Fruit fly (Drosophila melanogaster) Kc167 (cell line): ENCODE measurements around the gene CG34462.

ENCODE experiments used
- Myc ChIP-seq: fragments of >200 bp; optimal IDR thresholded peaks from 2 replicates; lab custom pipeline; 2017; ENCODE audit warnings: missing external identifiers
- Sin3A ChIP-seq: fragments of >200 bp; optimal IDR thresholded peaks from 2 replicates; lab custom pipeline; 2018; ENCODE audit warnings: missing external identifiers
- h ChIP-seq: fragments of >200 bp; optimal IDR thresholded peaks from 3 replicates; lab custom pipeline; 2018; ENCODE audit warnings: missing external identifiers
- insv ChIP-seq: fragments of >200 bp; optimal IDR thresholded peaks from 3 replicates; lab custom pipeline; 2018; ENCODE audit warnings: missing external identifiers
- psq ChIP-seq: fragments of >200 bp; optimal IDR thresholded peaks from 2 replicates; lab custom pipeline; 2017; ENCODE audit warnings: missing external identifiers
- ttk ChIP-seq: sonication (Bioruptor generic); optimal IDR thresholded peaks from 2 replicates; lab custom pipeline; 2017; ENCODE audit warnings: missing external identifiers

CG34462 gene

dm6 chr3L:8303912-8304311, 24.5 kb upstream of the CG34462 start, which contains the start of the genes CG7194 and Sbp2:
CG7194 (minus strand) TSS chr3L:8304059.
Sbp2 (plus strand) TSS chr3L:8304157.
- TF ChIP-seq Sin3A (lab: Kevin White, UChicago) (no peak), psq (lab: Kevin White, UChicago) (no peak), h (lab: Kevin White, UChicago) (no peak), ttk (no peak), Myc (lab: Kevin White, UChicago) (no peak), insv (no peak)

dm6 chr3L:8306880-8307279, 21.5 kb upstream of the CG34462 start, which contains the start of gene Gr66a:
Gr66a (minus strand) TSS chr3L:8306980.
- TF ChIP-seq h (lab: Kevin White, UChicago), result no peak
- TF ChIP-seq insv, result no peak
- no peak for TF ChIP-seq ttk
- no peak for TF ChIP-seq Myc (lab: Kevin White, UChicago)
- no peak for TF ChIP-seq psq (lab: Kevin White, UChicago)
- TF ChIP-seq Sin3A (lab: Kevin White, UChicago), result no peak

DNA sequence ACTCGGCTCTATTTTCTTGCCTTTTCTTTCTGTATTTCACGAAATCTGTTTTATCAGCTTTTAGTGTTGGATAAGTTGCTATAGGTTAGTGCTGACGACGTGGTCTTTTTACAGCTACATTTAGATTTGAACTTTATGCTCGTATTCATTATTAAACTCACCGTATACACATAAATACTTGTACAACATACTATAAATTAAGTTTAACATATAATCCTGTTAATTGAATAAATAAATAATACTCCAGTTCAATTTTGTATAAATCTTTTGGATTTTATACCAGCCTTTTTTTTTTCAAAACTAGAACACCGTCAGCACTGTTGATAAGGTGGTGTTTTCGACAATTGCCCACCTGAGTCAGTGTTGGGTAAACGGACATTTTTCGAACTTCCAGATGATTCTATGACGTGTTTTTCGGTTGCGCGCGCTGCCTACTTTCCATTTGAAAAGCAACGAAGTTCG, 19.5 kb upstream of the CG34462 start, which contains the start of gene BI-1:
BI-1 (minus strand) TSS at position 51 of the 462 bp plus-strand sequence.
- TF ChIP-seq ttk, result no peak
- no peak for TF ChIP-seq insv
- no peak for TF ChIP-seq h (lab: Kevin White, UChicago)
- TF ChIP-seq Sin3A (lab: Kevin White, UChicago), result no peak
- no peak for TF ChIP-seq Myc (lab: Kevin White, UChicago)
- TF ChIP-seq psq (lab: Kevin White, UChicago), result no peak

DNA sequence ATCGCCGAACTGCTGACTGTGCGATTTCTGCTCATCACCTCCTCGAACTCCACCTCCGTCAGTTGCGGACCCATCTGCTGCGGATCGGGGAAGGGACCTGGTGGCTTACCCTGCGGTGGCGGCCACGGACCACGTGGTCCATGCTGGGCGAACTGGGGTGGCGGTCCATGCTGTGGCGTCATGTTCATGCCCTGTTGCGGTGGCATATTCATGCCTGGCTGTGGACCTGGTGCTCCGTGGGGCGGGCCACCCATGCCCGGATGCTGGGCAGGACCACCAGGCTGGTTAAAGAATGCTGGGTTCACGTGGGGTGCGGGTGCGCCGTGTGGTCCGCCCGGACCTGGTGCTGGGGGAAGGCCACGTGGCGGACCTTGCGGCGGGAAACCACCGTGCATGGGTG, 16.1 kb upstream of the CG34462 start:
- TF ChIP-seq ttk (no peak), insv (no peak), psq (lab: Kevin White, UChicago) (no peak), h (lab: Kevin White, UChicago) (no peak), Myc (lab: Kevin White, UChicago) (no peak), Sin3A (lab: Kevin White, UChicago) (no peak)

DNA sequence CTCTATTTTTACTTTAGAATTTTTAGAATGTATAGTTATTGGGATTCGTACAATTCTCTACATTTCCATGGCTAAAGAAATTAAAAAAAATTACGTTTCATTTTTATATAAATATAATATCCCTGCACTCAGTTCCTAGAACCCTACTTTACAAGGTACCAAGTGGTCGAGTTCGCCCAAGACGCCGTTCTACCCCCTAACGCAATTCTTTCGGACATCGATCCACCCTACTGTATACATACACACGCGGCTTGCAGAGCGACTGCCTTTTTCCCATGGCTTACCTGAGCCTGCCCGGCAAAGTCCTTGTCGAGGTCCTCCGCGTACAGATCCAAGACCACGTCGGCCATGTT, 13.6 kb upstream of the CG34462 start:
- TF ChIP-seq ttk (no peak), psq (lab: Kevin White, UChicago) (no peak), h (lab: Kevin White, UChicago) (no peak), insv (no peak), Sin3A (lab: Kevin White, UChicago) (no peak), Myc (lab: Kevin White, UChicago) (no peak)

dm6 chr3L:8315141-8315816, 13.1 kb upstream of the CG34462 start, which contains the start of gene Cpsf6:
Cpsf6 (minus strand) TSS chr3L:8315502.
- TF ChIP-seq Myc (lab: Kevin White, UChicago) (no peak), Sin3A (lab: Kevin White, UChicago) (no peak), h (lab: Kevin White, UChicago) (no peak), psq (lab: Kevin White, UChicago) (no peak), ttk (no peak), insv (no peak)

DNA sequence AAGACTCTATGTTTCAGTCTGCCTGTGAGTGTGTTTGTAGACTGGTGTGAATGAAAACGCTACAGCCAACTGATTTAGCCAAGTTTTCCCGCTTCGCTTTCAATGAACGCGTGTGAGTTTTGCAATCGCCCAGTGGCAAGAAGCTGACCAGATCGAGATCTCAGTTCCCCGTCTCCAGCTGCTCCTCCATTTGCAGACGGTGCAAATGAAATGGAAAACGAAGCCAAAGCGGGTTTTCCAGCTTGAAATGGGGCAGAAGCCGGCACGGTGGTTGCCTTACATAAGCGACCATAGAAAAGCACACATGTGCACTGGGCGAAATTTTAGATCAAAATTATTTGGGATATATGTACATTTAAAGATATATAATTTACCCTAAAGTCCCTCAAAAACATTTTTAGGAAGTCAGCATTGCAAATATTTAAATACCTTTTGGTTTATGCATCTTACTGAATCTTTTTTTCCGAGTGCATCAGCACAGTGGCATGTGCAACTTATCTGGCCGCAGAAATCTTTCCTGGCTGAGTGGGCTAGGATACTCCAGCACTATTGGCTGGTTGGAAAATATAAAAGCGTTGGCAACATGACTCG, 9.4 kb upstream of the CG34462 start, which contains the start of gene CG43059:
CG43059 (minus strand) TSS at position 51 of the 591 bp plus-strand sequence.
- TF ChIP-seq Myc (lab: Kevin White, UChicago), result no peak
- no peak for TF ChIP-seq Sin3A (lab: Kevin White, UChicago)

DNA sequence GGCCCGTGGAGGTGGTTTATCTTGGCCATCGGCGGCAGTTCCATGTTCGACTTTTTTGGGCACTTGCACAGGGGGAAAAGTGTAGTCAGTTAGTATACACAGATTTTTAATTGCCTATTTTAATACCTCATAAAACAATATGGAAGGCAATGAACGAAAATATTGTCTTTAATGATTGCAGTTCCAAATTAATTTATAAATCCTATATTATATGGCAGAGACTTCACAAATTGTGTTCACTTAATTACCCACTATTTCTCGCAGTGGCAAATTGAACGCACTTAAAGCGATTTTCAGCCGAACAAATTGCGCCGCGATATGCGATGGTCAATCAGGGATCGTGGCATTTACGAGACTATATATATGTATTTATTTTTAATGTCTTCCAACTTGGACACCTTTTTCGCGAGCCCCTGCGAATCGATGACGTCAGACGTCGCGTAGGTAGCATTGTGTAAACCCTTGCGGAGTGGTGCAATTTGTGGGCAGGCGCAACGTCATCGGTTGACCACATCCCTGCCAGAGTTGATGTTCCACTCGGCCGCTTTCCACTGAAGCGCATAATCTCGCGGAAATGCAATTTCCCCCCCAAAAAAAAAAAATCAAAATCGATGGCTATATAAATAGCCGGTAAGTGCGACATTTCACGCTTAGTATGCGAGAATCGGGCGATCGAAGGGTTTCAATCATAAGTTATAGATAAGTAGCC, 8.1 kb upstream of the CG34462 start, which contains the start of gene CG13670:
CG13670 (plus strand) TSS at position 659 of the 709 bp plus-strand sequence.
- no peak for TF ChIP-seq psq (lab: Kevin White, UChicago)
- TF ChIP-seq Myc (lab: Kevin White, UChicago), result no peak
- no peak for TF ChIP-seq Sin3A (lab: Kevin White, UChicago)
- no peak for TF ChIP-seq insv
- no peak for TF ChIP-seq ttk
- TF ChIP-seq h (lab: Kevin White, UChicago), result no peak

DNA sequence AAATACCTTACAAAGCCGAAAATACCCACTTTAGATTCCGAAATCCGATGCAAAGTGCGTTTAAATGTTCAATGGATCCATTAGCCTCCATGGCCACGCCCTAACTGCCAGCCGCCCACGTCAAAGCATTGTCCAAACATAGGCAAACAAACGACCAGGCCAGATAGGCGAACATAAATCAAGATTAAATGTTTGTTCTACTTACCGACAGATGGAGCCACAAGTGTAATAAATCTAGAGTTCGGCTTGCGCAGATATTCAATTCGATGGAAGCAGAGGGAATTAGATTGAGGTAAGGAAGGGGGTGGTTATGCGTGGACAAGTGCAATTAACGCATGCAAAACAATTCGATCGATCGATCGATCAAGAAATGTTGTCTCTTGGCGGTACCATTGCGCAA, 4.6 kb upstream of the CG34462 start:
- no peak for TF ChIP-seq h (lab: Kevin White, UChicago)
- TF ChIP-seq Myc (lab: Kevin White, UChicago), result no peak
- TF ChIP-seq insv, result no peak
- TF ChIP-seq psq (lab: Kevin White, UChicago), result no peak
- TF ChIP-seq ttk, result no peak
- no peak for TF ChIP-seq Sin3A (lab: Kevin White, UChicago)

dm6 chr3L:8325559-8325958, 2.8 kb upstream of the CG34462 start, which contains the start of gene CG34461:
CG34461 (plus strand) TSS chr3L:8325859.
- TF ChIP-seq Myc (lab: Kevin White, UChicago) (no peak), psq (lab: Kevin White, UChicago) (no peak), Sin3A (lab: Kevin White, UChicago) (no peak), insv (no peak), ttk (no peak), h (lab: Kevin White, UChicago) (no peak)

- no peak for TF ChIP-seq ttk
- no peak for TF ChIP-seq insv
- no peak for TF ChIP-seq Sin3A (lab: Kevin White, UChicago)
- no peak for TF ChIP-seq h (lab: Kevin White, UChicago)
- TF ChIP-seq psq (lab: Kevin White, UChicago), result no peak
- TF ChIP-seq Myc (lab: Kevin White, UChicago), result no peak
Observed at dm6 chr3L:8329005-8329404, 622 bp downstream of the CG34462 start.
